Fruit fly (Drosophila melanogaster) whole organism, embryonic: ENCODE measurements around the gene CG13056.

Experiments used
- ATbp ChIP-seq: fragments of 200-800 bp; sonication (Bioruptor generic); optimal IDR thresholded peaks from 2 replicates; lab custom pipeline; 2017; ENCODE audit warnings: missing biosample characterization, mild to moderate bottlenecking, missing genetic modification characterization, missing genetic modification reagents
- Ada2b ChIP-seq: fragments of 200-800 bp; sonication (Bioruptor generic); IDR thresholded peaks from 2 replicates; pipeline ENCODE4 v1.3.6; 2022; ENCODE audit warnings: missing biosample characterization, missing genetic modification characterization
- B-H2 ChIP-seq: fragments of 200-800 bp; sonication (Bioruptor generic); optimal IDR thresholded peaks from 2 replicates; lab custom pipeline; 2018; ENCODE audit warnings: missing biosample characterization, mild to moderate bottlenecking, missing genetic modification characterization
- CG10209 ChIP-seq: fragments of 200-800 bp; sonication (Bioruptor generic); optimal IDR thresholded peaks from 3 replicates; lab custom pipeline; 2017; ENCODE audit warnings: missing biosample characterization, mild to moderate bottlenecking, missing genetic modification characterization, missing genetic modification reagents
- CG10959 ChIP-seq: fragments of 200-800 bp; sonication (Bioruptor generic); IDR thresholded peaks from 2 replicates; pipeline ENCODE4 v1.3.6; 2022; ENCODE audit warnings: missing biosample characterization, missing genetic modification characterization
- CG10979 ChIP-seq: fragments of 200-800 bp; sonication (Bioruptor generic); optimal IDR thresholded peaks from 2 replicates; lab custom pipeline; 2018; ENCODE audit warnings: missing biosample characterization, mild to moderate bottlenecking, missing genetic modification characterization, moderate library complexity
- CG11093 ChIP-seq: fragments of 200-800 bp; sonication (Bioruptor generic); IDR thresholded peaks from 3 replicates; pipeline ENCODE4 v1.3.6; 2022; ENCODE audit warnings: missing biosample characterization, missing genetic modification characterization
- CG11247 ChIP-seq: fragments of 200-800 bp; sonication (Bioruptor generic); IDR thresholded peaks from 2 replicates; pipeline ENCODE4 v1.3.6; 2022; ENCODE audit warnings: missing biosample characterization, missing genetic modification characterization
- CG11695 ChIP-seq: fragments of 200-800 bp; sonication (Bioruptor generic); IDR thresholded peaks from 3 replicates; pipeline ENCODE4 v1.3.6; 2022; ENCODE audit warnings: missing biosample characterization, missing genetic modification characterization
- CG12104 ChIP-seq: fragments of 200-800 bp; sonication (Bioruptor generic); optimal IDR thresholded peaks from 3 replicates; lab custom pipeline; 2016; ENCODE audit warnings: missing biosample characterization, missing genetic modification characterization
- CG13296 ChIP-seq: fragments of 200-800 bp; sonication (Bioruptor generic); optimal IDR thresholded peaks from 3 replicates; lab custom pipeline; 2018; ENCODE audit warnings: missing biosample characterization, mild to moderate bottlenecking, missing genetic modification characterization
- CG14441 ChIP-seq: fragments of 200-800 bp; sonication (Bioruptor generic); IDR thresholded peaks from 2 replicates; pipeline ENCODE4 v1.3.6; 2022; ENCODE audit warnings: missing biosample characterization, missing genetic modification characterization
- CG1603 ChIP-seq: fragments of 200-800 bp; sonication (Bioruptor generic); optimal IDR thresholded peaks from 2 replicates; lab custom pipeline; 2019; ENCODE audit warnings: missing biosample characterization, mild to moderate bottlenecking, missing genetic modification characterization, moderate library complexity
- CG18011 ChIP-seq: fragments of 200-800 bp; sonication (Bioruptor generic); optimal IDR thresholded peaks from 2 replicates; lab custom pipeline; 2017; ENCODE audit warnings: missing biosample characterization, missing genetic modification characterization, mild to moderate bottlenecking, moderate library complexity, missing genotype
- CG2712 ChIP-seq: fragments of 200-800 bp; optimal IDR thresholded peaks from 3 replicates; lab custom pipeline; 2019; ENCODE audit warnings: missing biosample characterization, mild to moderate bottlenecking, missing genetic modification characterization, moderate library complexity
- CG2889 ChIP-seq: fragments of 200-800 bp; sonication (Bioruptor generic); IDR thresholded peaks from 3 replicates; pipeline ENCODE4 v1.3.6; 2022; ENCODE audit warnings: missing biosample characterization, missing genetic modification characterization
- CG3407 ChIP-seq: fragments of 200-800 bp; sonication (Bioruptor generic); optimal IDR thresholded peaks from 2 replicates; lab custom pipeline; 2018; ENCODE audit warnings: missing biosample characterization, mild to moderate bottlenecking, missing genetic modification characterization
- CG34376 ChIP-seq: fragments of 200-800 bp; sonication (Bioruptor generic); optimal IDR thresholded peaks from 2 replicates; lab custom pipeline; 2018; ENCODE audit warnings: missing biosample characterization, mild to moderate bottlenecking, missing genetic modification characterization
- CG34422 ChIP-seq: fragments of 200-800 bp; sonication (Bioruptor generic); IDR thresholded peaks from 3 replicates; pipeline ENCODE4 v1.3.6; 2022; ENCODE audit warnings: missing biosample characterization, missing genetic modification characterization
- CG4617 ChIP-seq: fragments of 200-800 bp; sonication (Bioruptor generic); optimal IDR thresholded peaks from 3 replicates; lab custom pipeline; 2016; ENCODE audit warnings: missing biosample characterization, missing genetic modification characterization, borderline replicate concordance
- CG6689 ChIP-seq: fragments of 200-800 bp; sonication (Bioruptor generic); IDR thresholded peaks from 2 replicates; pipeline ENCODE4 v1.3.6; 2022; ENCODE audit warnings: missing biosample characterization, missing genetic modification characterization
- CG7987 ChIP-seq: fragments of 200-800 bp; sonication (Bioruptor generic); optimal IDR thresholded peaks from 2 replicates; lab custom pipeline; 2018; ENCODE audit warnings: missing biosample characterization, mild to moderate bottlenecking, missing genetic modification characterization, moderate library complexity
- CG9797 ChIP-seq: fragments of 200-800 bp; sonication (Bioruptor generic); optimal IDR thresholded peaks from 3 replicates; lab custom pipeline; 2018; ENCODE audit warnings: missing biosample characterization, mild to moderate bottlenecking, missing genetic modification characterization
- D19A ChIP-seq: fragments of 200-800 bp; optimal IDR thresholded peaks from 3 replicates; lab custom pipeline; 2019; ENCODE audit warnings: missing biosample characterization, mild to moderate bottlenecking, missing genetic modification characterization, moderate library complexity
- Fer3 ChIP-seq: fragments of 200-800 bp; sonication (Bioruptor generic); optimal IDR thresholded peaks from 2 replicates; lab custom pipeline; 2018; ENCODE audit warnings: missing biosample characterization, mild to moderate bottlenecking, missing genetic modification characterization, moderate library complexity
- Gug ChIP-seq: fragments of 200-800 bp; sonication (Bioruptor generic); IDR thresholded peaks from 4 replicates; pipeline ENCODE4 v1.3.6; 2022; ENCODE audit warnings: missing biosample characterization, missing genetic modification characterization
- HmgZ ChIP-seq: fragments of 200-800 bp; sonication (Bioruptor generic); optimal IDR thresholded peaks from 2 replicates; lab custom pipeline; 2018; ENCODE audit warnings: missing biosample characterization, mild to moderate bottlenecking, missing genetic modification characterization
- Hsf ChIP-seq: fragments of 200-800 bp; sonication (Bioruptor generic); optimal IDR thresholded peaks from 3 replicates; lab custom pipeline; 2016; ENCODE audit warnings: missing biosample characterization, missing genetic modification characterization
- Lpt ChIP-seq: fragments of >200 bp; optimal IDR thresholded peaks from 2 replicates; lab custom pipeline; 2018; ENCODE audit warnings: missing biosample characterization, missing genetic modification characterization
- NFAT ChIP-seq: fragments of 200-800 bp; sonication (Bioruptor generic); IDR thresholded peaks from 2 replicates; pipeline ENCODE4 v1.3.6; 2022; ENCODE audit warnings: missing biosample characterization, missing genetic modification characterization
- Nf-YC ChIP-seq: fragments of 200-800 bp; optimal IDR thresholded peaks from 3 replicates; lab custom pipeline; 2019; ENCODE audit warnings: missing biosample characterization, mild to moderate bottlenecking, missing genetic modification characterization, moderate library complexity
- Six4 ChIP-seq: fragments of 200-800 bp; sonication (Bioruptor generic); optimal IDR thresholded peaks from 2 replicates; lab custom pipeline; 2016; ENCODE audit warnings: missing biosample characterization, missing genetic modification characterization
- Trl ChIP-seq, 3 experiments: fragments of >200 bp in 2 of 3; fragments of 200-800 bp in 1 of 3; sonication (Bioruptor generic) in 1 of 3; optimal IDR thresholded peaks; 2 replicates in 1 of 3; 3 replicates in 2 of 3; lab custom pipeline; 2016 to 2017; ENCODE audit warnings: missing biosample characterization in 1 of 3, missing genetic modification characterization in 1 of 3
- ab ChIP-seq: fragments of 200-800 bp; sonication (Bioruptor generic); optimal IDR thresholded peaks from 2 replicates; lab custom pipeline; 2016; ENCODE audit warnings: missing biosample characterization, missing genetic modification characterization
- ci ChIP-seq: fragments of 200-800 bp; sonication (Bioruptor generic); IDR thresholded peaks from 3 replicates; pipeline ENCODE4 v1.3.6; 2022; ENCODE audit warnings: missing biosample characterization, missing genetic modification characterization
- eyg ChIP-seq: fragments of 200-800 bp; sonication (Bioruptor generic); optimal IDR thresholded peaks from 3 replicates; lab custom pipeline; 2016; ENCODE audit warnings: missing biosample characterization, missing genetic modification characterization
- h ChIP-seq: fragments of >200 bp; optimal IDR thresholded peaks from 2 replicates; lab custom pipeline; 2017
- ham ChIP-seq: fragments of 200-800 bp; sonication (Bioruptor generic); IDR thresholded peaks from 2 replicates; pipeline ENCODE4 v1.3.6; 2022; ENCODE audit warnings: missing biosample characterization, missing genetic modification characterization
- kah ChIP-seq: fragments of 200-800 bp; sonication (Bioruptor generic); optimal IDR thresholded peaks from 2 replicates; lab custom pipeline; 2018; ENCODE audit warnings: missing biosample characterization, mild to moderate bottlenecking, missing genetic modification characterization
- ken ChIP-seq: fragments of 200-800 bp; sonication (Bioruptor generic); IDR thresholded peaks from 3 replicates; pipeline ENCODE4 v1.3.6; 2022; ENCODE audit warnings: missing biosample characterization, missing genetic modification characterization
- knrl ChIP-seq: fragments of 200-800 bp; sonication (Bioruptor generic); IDR thresholded peaks from 3 replicates; pipeline ENCODE4 v1.3.6; 2022; ENCODE audit warnings: missing biosample characterization, missing genetic modification characterization; ENCODE audit not compliant: partially characterized antibody
- lbe ChIP-seq: fragments of 200-800 bp; sonication (Bioruptor generic); optimal IDR thresholded peaks from 2 replicates; lab custom pipeline; 2016; ENCODE audit warnings: missing biosample characterization, mild to moderate bottlenecking, missing genetic modification characterization
- mam ChIP-seq: fragments of 200-800 bp; sonication (Bioruptor generic); optimal IDR thresholded peaks from 3 replicates; lab custom pipeline; 2016; ENCODE audit warnings: missing biosample characterization, missing genetic modification characterization
- pan ChIP-seq, 4 experiments: fragments of >200 bp in 3 of 4; fragments of 200-800 bp in 1 of 4; sonication (Bioruptor generic) in 1 of 4; optimal IDR thresholded peaks in 3 of 4; IDR thresholded peaks in 1 of 4; 2 replicates each; pipeline versions ENCODE4 v1.3.6 to Lab custom; 2017 to 2022; ENCODE audit warnings: missing biosample characterization in 2 of 4, missing genetic modification characterization in 2 of 4, mixed read lengths in 1 of 4
- pzg ChIP-seq: fragments of 200-800 bp; sonication (Bioruptor generic); optimal IDR thresholded peaks from 3 replicates; lab custom pipeline; 2018; ENCODE audit warnings: missing biosample characterization, mild to moderate bottlenecking, missing genetic modification characterization, moderate library complexity
- ro ChIP-seq: fragments of 200-800 bp; sonication (Bioruptor generic); IDR thresholded peaks from 2 replicates; pipeline ENCODE4 v1.3.6; 2022; ENCODE audit warnings: missing biosample characterization, missing genetic modification characterization
- vnd ChIP-seq: fragments of 200-800 bp; sonication (Bioruptor generic); IDR thresholded peaks from 3 replicates; pipeline ENCODE4 v1.3.6; 2022; ENCODE audit warnings: missing biosample characterization, missing genetic modification characterization; ENCODE audit not compliant: partially characterized antibody
- zfh2 ChIP-seq: fragments of 200-800 bp; sonication (Bioruptor generic); optimal IDR thresholded peaks from 2 replicates; lab custom pipeline; 2016; ENCODE audit warnings: missing biosample characterization, missing genetic modification characterization

CG13056 gene

DNA sequence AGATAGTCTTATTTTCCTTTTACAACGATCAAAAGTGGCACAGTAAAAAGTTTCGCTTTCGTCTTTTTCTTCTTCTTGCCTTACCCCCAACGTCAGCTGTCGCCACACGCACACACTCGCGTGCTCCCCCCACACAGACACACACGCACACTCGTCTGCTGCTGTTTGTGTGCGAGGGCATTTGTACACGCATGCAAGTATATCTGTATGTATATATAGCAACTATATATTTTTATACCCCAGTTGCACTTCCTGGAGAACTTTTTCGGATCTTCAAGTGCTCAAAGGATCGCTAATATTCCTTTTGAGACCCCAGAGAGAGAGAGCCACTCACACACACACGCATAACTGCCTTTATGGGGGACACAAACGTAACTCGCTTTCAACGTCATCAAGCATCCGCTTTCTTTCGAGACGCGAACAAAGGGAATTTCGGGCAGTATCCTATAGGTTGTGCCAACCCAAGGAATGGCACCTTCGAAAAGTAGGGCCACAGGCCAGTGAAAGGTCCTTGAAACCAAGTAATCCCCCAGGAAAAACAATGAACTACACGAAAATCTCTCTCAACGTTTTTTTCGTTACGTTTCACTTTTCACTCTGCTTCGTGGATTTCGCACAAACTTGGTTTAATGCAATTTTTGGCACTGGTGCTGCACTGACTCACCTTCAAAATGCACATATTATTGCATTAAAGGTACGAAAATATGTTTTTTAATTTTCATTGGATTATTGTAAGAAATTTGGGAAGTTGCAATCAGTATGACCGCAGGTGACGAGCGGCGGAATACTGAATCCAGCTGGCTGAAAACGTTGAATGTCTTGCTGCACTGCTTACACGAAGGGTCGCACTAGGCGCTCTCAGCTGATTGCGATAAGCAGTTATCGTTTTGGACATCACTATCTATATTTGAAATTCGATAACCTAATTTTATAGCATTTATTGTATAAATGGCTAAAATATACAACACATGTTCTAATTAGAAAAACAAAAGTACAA is 45.0 kb downstream of the CG13056 start, which contains the start of gene roq:
TSS of gene roq (minus strand) at position 799 of the 997 bp plus-strand sequence.
- TF ChIP-seq mam (GFP tag; lab: Kevin White, UChicago) (no peak), CG12104 (GFP tag; lab: Kevin White, UChicago) (no peak), Ada2b (GFP tag; lab: Robert Waterston, UW) (no peak), CG3407 (GFP tag; lab: Kevin White, UChicago) (no peak), kah (no peak), D19A (tag; lab: Kevin White, UChicago) (no peak), CG4617 (GFP tag; lab: Kevin White, UChicago) (peak; percentile 81), eyg (GFP tag; lab: Kevin White, UChicago) (no peak), pan (optimal IDR thresholded peaks at IDR 0.05; lab: Kevin White, UChicago) (no peak), pan (GFP tag; optimal IDR thresholded peaks at IDR 0.05 in 1 of 2, IDR thresholded peaks at IDR 0.05 in 1 of 2) (no peak), CG9797 (GFP tag; lab: Kevin White, UChicago) (peak; percentile 95), h (lab: Kevin White, UChicago) (no peak), B-H2 (GFP tag; lab: Kevin White, UChicago) (no peak), Six4 (GFP tag; lab: Kevin White, UChicago) (no peak), CG10959 (GFP tag; lab: Robert Waterston, UW) (no peak), CG14441 (GFP tag; lab: Robert Waterston, UW) (no peak; the same call in 1 of the 2 replicates), ham (GFP tag; lab: Robert Waterston, UW) (no peak), ro (no peak), lbe (no peak), Fer3 (no peak), CG7987 (GFP tag; lab: Kevin White, UChicago) (no peak), zfh2 (GFP tag; lab: Kevin White, UChicago) (no peak), CG18011 (GFP tag; lab: Kevin White, UChicago) (peak; percentile 24), Hsf (GFP tag; lab: Kevin White, UChicago) (no peak), CG2712 (peak; percentile 41), knrl (GFP tag; lab: Robert Waterston, UW) (peak; percentile 50; the same call in 1 of the 3 replicates), CG34422 (GFP tag; lab: Robert Waterston, UW) (peak; percentile 37; the same call in 1 of the 3 replicates), CG11695 (GFP tag; lab: Robert Waterston, UW) (no peak), CG11247 (no peak), Trl (optimal IDR thresholded peaks at IDR 0.05; lab: Kevin White, UChicago) (peak; percentile 23 to 46), Trl (GFP tag; optimal IDR thresholded peaks at IDR 0.05; lab: Kevin White, UChicago) (no peak), CG34376 (GFP tag; lab: Kevin White, UChicago) (peak; percentile 17), ken (GFP tag; lab: Robert Waterston, UW) (no peak), Gug (GFP tag; lab: Robert Waterston, UW) (no peak), NFAT (GFP tag; lab: Robert Waterston, UW) (no peak), pzg (GFP tag; lab: Kevin White, UChicago) (peak; percentile 94), CG10209 (GFP tag; lab: Kevin White, UChicago) (no peak), HmgZ (peak; percentile 58), CG10979 (tag; lab: Kevin White, UChicago) (no peak), CG2889 (GFP tag; lab: Robert Waterston, UW) (no peak), CG11093 (no peak), ci (GFP tag; lab: Robert Waterston, UW) (0 out of 3 replicates have a peak, but pooled peaks have one; percentile 6), CG6689 (GFP tag; lab: Robert Waterston, UW) (no peak), vnd (GFP tag; lab: Robert Waterston, UW) (no peak), ATbp (GFP tag; lab: Kevin White, UChicago) (no peak), CG13296 (GFP tag; lab: Kevin White, UChicago) (no peak), CG1603 (tag; lab: Kevin White, UChicago) (peak; percentile 85), Nf-YC (no peak), Lpt (GFP tag; lab: Kevin White, UChicago) (no peak), ab (GFP tag; lab: Kevin White, UChicago) (no peak)
